Worm (Caenorhabditis elegans) whole organism, young adult: Measurements from ENCODE around the gene clec-225.

ENCODE experiments used
- B0019.2 ChIP-seq: fragments of 200-800 bp; sonication (Bioruptor generic); conservative IDR thresholded peaks from 2 replicates; pipeline ENCODE4 v1.3.6; 2022; ENCODE audit warnings: missing genetic modification reagents, missing genetic modification characterization, missing compliant biosample characterization
- B0261.1 ChIP-seq: sonication (generic microtip); optimal IDR thresholded peaks from 2 replicates; lab custom pipeline; 2016; ENCODE audit warnings: mild to moderate bottlenecking, missing genetic modification characterization, moderate library complexity, missing compliant biosample characterization
- C06A6.2 ChIP-seq: fragments of 200-800 bp; sonication (Bioruptor generic); conservative IDR thresholded peaks from 2 replicates; pipeline ENCODE4 v1.3.6; 2022; ENCODE audit warnings: missing genetic modification characterization, missing compliant biosample characterization
- F23B12.7 ChIP-seq: sonication (generic microtip); optimal IDR thresholded peaks from 2 replicates; lab custom pipeline; 2017; ENCODE audit warnings: missing genetic modification characterization, mild to moderate bottlenecking, missing compliant biosample characterization, antibody characterized with exemption, moderate library complexity; ENCODE audit not compliant: insufficient read depth
- F33H1.4 ChIP-seq: fragments of 200-800 bp; sonication (Bioruptor generic); IDR thresholded peaks from 2 replicates; pipeline ENCODE4 v1.3.6; 2022; ENCODE audit warnings: missing genetic modification reagents, missing genetic modification characterization, missing compliant biosample characterization
- atf-7 ChIP-seq: sonication (generic microtip); optimal IDR thresholded peaks from 2 replicates; lab custom pipeline; 2017; ENCODE audit warnings: mild to moderate bottlenecking, missing genetic modification characterization, missing compliant biosample characterization
- attf-5 ChIP-seq: fragments of 200-800 bp; sonication (Bioruptor generic); optimal IDR thresholded peaks from 2 replicates; lab custom pipeline; 2018; ENCODE audit warnings: mild to moderate bottlenecking, missing genetic modification characterization, missing compliant biosample characterization
- ceh-27 ChIP-seq: fragments of 200-800 bp; sonication (Bioruptor generic); optimal IDR thresholded peaks from 2 replicates; lab custom pipeline; 2018; ENCODE audit warnings: mild to moderate bottlenecking, missing genetic modification characterization, moderate library complexity, missing compliant biosample characterization
- ceh-79 ChIP-seq: sonication (generic microtip); optimal IDR thresholded peaks from 2 replicates; lab custom pipeline; 2017; ENCODE audit warnings: mild to moderate bottlenecking, missing genetic modification characterization, missing compliant biosample characterization
- ceh-91 ChIP-seq: fragments of 200-800 bp; sonication (Bioruptor generic); IDR thresholded peaks from 2 replicates; pipeline ENCODE4 v1.3.6; 2022; ENCODE audit warnings: missing genetic modification reagents, missing genetic modification characterization, missing compliant biosample characterization
- dpff-1 ChIP-seq: sonication (generic microtip); optimal IDR thresholded peaks from 2 replicates; lab custom pipeline; 2017; ENCODE audit warnings: mild to moderate bottlenecking, missing genetic modification characterization, missing compliant biosample characterization
- dpl-1 ChIP-seq: fragments of 150-350 bp; optimal IDR thresholded peaks from 2 replicates; lab custom pipeline; 2014; ENCODE audit warnings: missing biosample characterization, missing genetic modification reagents, missing genetic modification characterization
- efl-1 ChIP-seq: fragments of 150-350 bp; optimal IDR thresholded peaks from 2 replicates; lab custom pipeline; 2014; ENCODE audit warnings: missing biosample characterization, missing genetic modification reagents, missing genetic modification characterization
- egrh-3 ChIP-seq: fragments of 200-800 bp; sonication (Bioruptor generic); IDR thresholded peaks from 2 replicates; pipeline ENCODE4 v1.3.6; 2022; ENCODE audit warnings: missing genetic modification reagents, missing genetic modification characterization, missing compliant biosample characterization
- hmg-1.2 ChIP-seq: fragments of 200-800 bp; sonication (Bioruptor generic); IDR thresholded peaks from 2 replicates; pipeline ENCODE4 v1.3.6; 2022; ENCODE audit warnings: missing genetic modification reagents, missing genetic modification characterization, missing compliant biosample characterization
- let-607 ChIP-seq, 2 experiments: fragments of 200-800 bp in 1 of 2; sonication (Bioruptor generic) in 1 of 2; sonication (generic microtip) in 1 of 2; optimal IDR thresholded peaks; 2 replicates each; lab custom pipeline; 2016 to 2018; ENCODE audit warnings: mild to moderate bottlenecking in 2 of 2, missing compliant biosample characterization in 2 of 2, missing genetic modification characterization in 2 of 2, moderate library complexity in 2 of 2, missing genotype in 1 of 2
- lin-35 ChIP-seq, 3 experiments: fragments of 150-350 bp in 2 of 3; sonication (generic microtip) in 1 of 3; optimal IDR thresholded peaks; 2 replicates each; lab custom pipeline; 2014 to 2018; ENCODE audit warnings: missing biosample characterization in 3 of 3, missing genetic modification characterization in 3 of 3, missing genetic modification reagents in 3 of 3
- lsl-1 ChIP-seq: fragments of 200-800 bp; sonication (Bioruptor generic); optimal IDR thresholded peaks from 2 replicates; lab custom pipeline; 2018; ENCODE audit warnings: mild to moderate bottlenecking, missing genetic modification characterization, moderate library complexity, missing compliant biosample characterization
- madf-8 ChIP-seq: fragments of 200-800 bp; sonication (Bioruptor generic); conservative IDR thresholded peaks from 2 replicates; pipeline ENCODE4 v1.3.6; 2022; ENCODE audit warnings: missing genetic modification reagents, missing genetic modification characterization, missing compliant biosample characterization
- nfya-1 ChIP-seq: sonication (generic microtip); optimal IDR thresholded peaks from 2 replicates; lab custom pipeline; 2017; ENCODE audit warnings: antibody characterized with exemption, missing compliant biosample characterization, missing genetic modification characterization, borderline replicate concordance; ENCODE audit not compliant: insufficient read depth
- nhr-27 ChIP-seq: fragments of 200-800 bp; sonication (Bioruptor generic); optimal IDR thresholded peaks from 2 replicates; lab custom pipeline; 2018; ENCODE audit warnings: mild to moderate bottlenecking, missing genetic modification characterization, moderate library complexity, missing compliant biosample characterization
- nhr-80 ChIP-seq: sonication (generic microtip); optimal IDR thresholded peaks from 2 replicates; lab custom pipeline; 2016; ENCODE audit warnings: missing genetic modification characterization, missing compliant biosample characterization
- snpc-1.1 ChIP-seq: sonication (generic microtip); optimal IDR thresholded peaks from 2 replicates; lab custom pipeline; 2017; ENCODE audit warnings: missing genetic modification characterization, mild to moderate bottlenecking, missing compliant biosample characterization, antibody characterized with exemption, moderate library complexity, missing genotype, missing genetic modification reagents; ENCODE audit not compliant: insufficient read depth
- snpc-3.4 ChIP-seq: sonication (generic microtip); optimal IDR thresholded peaks from 2 replicates; lab custom pipeline; 2017; ENCODE audit warnings: missing genetic modification characterization, mild to moderate bottlenecking, missing compliant biosample characterization, antibody characterized with exemption, moderate library complexity, missing genotype, missing genetic modification reagents
- snpc-4 ChIP-seq, 5 experiments: fragments of 150-350 bp in 1 of 5; sonication (generic microtip) in 4 of 5; optimal IDR thresholded peaks; 2 replicates each; lab custom pipeline; 2014 to 2018; ENCODE audit warnings: missing genetic modification characterization in 5 of 5, missing biosample characterization in 3 of 5, antibody characterized with exemption in 2 of 5, mild to moderate bottlenecking in 2 of 5, missing compliant biosample characterization in 2 of 5, missing genotype in 2 of 5, moderate library complexity in 2 of 5, missing genetic modification reagents in 1 of 5
- tlf-1 ChIP-seq: fragments of 200-800 bp; sonication (Bioruptor generic); optimal IDR thresholded peaks from 2 replicates; lab custom pipeline; 2018; ENCODE audit warnings: mild to moderate bottlenecking, missing genetic modification characterization, missing compliant biosample characterization
- unc-130 ChIP-seq: sonication (generic microtip); optimal IDR thresholded peaks from 2 replicates; lab custom pipeline; 2016; ENCODE audit warnings: missing genetic modification reagents, missing genetic modification characterization, missing compliant biosample characterization
- ztf-3 ChIP-seq: fragments of 200-800 bp; sonication (Bioruptor generic); optimal IDR thresholded peaks from 2 replicates; lab custom pipeline; 2018; ENCODE audit warnings: mild to moderate bottlenecking, missing genetic modification characterization, missing compliant biosample characterization
- ztf-6 ChIP-seq: fragments of 200-800 bp; sonication (Bioruptor generic); IDR thresholded peaks from 2 replicates; pipeline ENCODE4 v1.3.6; 2022; ENCODE audit warnings: missing genetic modification reagents, missing genetic modification characterization, missing compliant biosample characterization

The clec-225 gene

ce11 chrV:13163841-13164240 is 29.2 kb upstream of the clec-225 start (continued):
- TF ChIP-seq F23B12.7 (tag; lab: Kevin White, UChicago) = peak; percentile 63
- no peak for TF ChIP-seq dpff-1
- no peak for TF ChIP-seq B0019.2 (GFP tag; lab: Robert Waterston, UW)
- no peak for TF ChIP-seq tlf-1 (GFP tag; lab: Kevin White, UChicago)

ce11 chrV:13162885-13163284 is 28.2 kb upstream of the clec-225 start:
- peak; percentile 86 for TF ChIP-seq snpc-1.1
- TF ChIP-seq hmg-1.2 (GFP tag; lab: Robert Waterston, UW) = peak; percentile 68
- peak; percentile 4 for TF ChIP-seq snpc-3.4 (tag; lab: Kevin White, UChicago)
- TF ChIP-seq snpc-4 (GFP tag; optimal IDR thresholded peaks at IDR 0.05; lab: Kevin White, UChicago) = peak; percentile 46
- peak; percentile 12 to 88 (median 76) for TF ChIP-seq snpc-4 (tag; optimal IDR thresholded peaks at IDR 0.05; lab: Kevin White, UChicago)
- TF ChIP-seq C06A6.2 (GFP tag; lab: Robert Waterston, UW) = no peak
- TF ChIP-seq, all 124 proteins: peak for 4

- TF ChIP-seq nfya-1 = no peak
- TF ChIP-seq lin-35 (GFP tag; optimal IDR thresholded peaks at IDR 0.05; lab: Kevin White, UChicago) = no peak
- no peak for TF ChIP-seq B0261.1
- no peak for TF ChIP-seq let-607 (tag; optimal IDR thresholded peaks at IDR 0.05; lab: Kevin White, UChicago)
- no peak for TF ChIP-seq ztf-6 (GFP tag; lab: Robert Waterston, UW)
Measured at ce11 chrV:13161052-13161451, 26.4 kb upstream of the clec-225 start.

- TF ChIP-seq nhr-80 (tag; lab: Kevin White, UChicago) = no peak
Measured at ce11 chrV:13157073-13157472, 22.4 kb upstream of the clec-225 start.

ce11 chrV:13154225-13154624 is 19.5 kb upstream of the clec-225 start:
- TF ChIP-seq atf-7 (tag; lab: Kevin White, UChicago) (no peak), B0019.2 (GFP tag; lab: Robert Waterston, UW) (no peak), ztf-6 (GFP tag; lab: Robert Waterston, UW) (no peak)

ce11 chrV:13152575-13152974 is 17.9 kb upstream of the clec-225 start, which contains the start of gene noca-1:
Gene noca-1 (plus strand): TSS chrV:13152919.
- TF ChIP-seq madf-8 (GFP tag; lab: Robert Waterston, UW) (0 out of 2 replicates have a peak, but pooled peaks have one; percentile 7), attf-5 (GFP tag; lab: Kevin White, UChicago) (no peak), F23B12.7 (tag; lab: Kevin White, UChicago) (no peak), lsl-1 (GFP tag; lab: Kevin White, UChicago) (peak; percentile 56), F33H1.4 (GFP tag; lab: Robert Waterston, UW) (peak; percentile 47), ceh-27 (GFP tag; lab: Kevin White, UChicago) (no peak), ceh-79 (tag; lab: Kevin White, UChicago) (no peak), efl-1 (GFP tag; lab: Kevin White, UChicago) (peak; percentile 57), egrh-3 (GFP tag; lab: Robert Waterston, UW) (no peak), ceh-91 (0 out of 2 replicates have a peak, but pooled peaks have one; percentile 37), dpl-1 (GFP tag; lab: Kevin White, UChicago) (peak; percentile 40), unc-130 (GFP tag; lab: Kevin White, UChicago) (no peak), nhr-27 (tag; lab: Kevin White, UChicago) (no peak), ztf-3 (GFP tag; lab: Kevin White, UChicago) (no peak)
